Fruit fly (Drosophila melanogaster): Measurements from ENCODE around the gene Sirt4.

The Sirt4 gene

dm6 chrX:5639083-5639482 lies 26.7 kb downstream of the Sirt4 start:
- no peak for TF ChIP-seq CG17801 (GFP tag; optimal IDR thresholded peaks at IDR 0.05; ENCODE audit: partially characterized antibody)

dm6 chrX:5638588-5638987 lies 27.2 kb downstream of the Sirt4 start:
- TF ChIP-seq CG17801 (GFP tag; optimal IDR thresholded peaks at IDR 0.05; ENCODE audit: partially characterized antibody) = no peak

- TF ChIP-seq CG17801 (GFP tag; optimal IDR thresholded peaks at IDR 0.05; ENCODE audit: partially characterized antibody) = no peak
Observed at dm6 chrX:5637543-5637942, 28.2 kb downstream of the Sirt4 start.

dm6 chrX:5636529-5637099 lies 29.1 kb downstream of the Sirt4 start:
- TF ChIP-seq CG17801 (GFP tag; optimal IDR thresholded peaks at IDR 0.05; ENCODE audit: partially characterized antibody) = no peak

- no peak for TF ChIP-seq CG17801 (GFP tag; optimal IDR thresholded peaks at IDR 0.05; ENCODE audit: partially characterized antibody)
Observed at dm6 chrX:5634714-5635113, 31.0 kb downstream of the Sirt4 start.

dm6 chrX:5621893-5622803 lies 43.6 kb downstream of the Sirt4 start, which contains the start of the genes Mlc-c and Pop1:
Gene Mlc-c (minus strand): TSS chrX:5622539.
Gene Pop1 (plus strand): TSS chrX:5622648.
- peak; percentile 21 for TF ChIP-seq CG17801 (GFP tag; optimal IDR thresholded peaks at IDR 0.05; ENCODE audit: partially characterized antibody)

dm6 chrX:5618562-5618961 lies 47.2 kb downstream of the Sirt4 start, which contains the start of gene RhoGAP5A:
Gene RhoGAP5A (minus strand): TSS chrX:5618806.
- TF ChIP-seq CG17801 (GFP tag; optimal IDR thresholded peaks at IDR 0.05; ENCODE audit: partially characterized antibody) = no peak

dm6 chrX:5616270-5616669 lies 49.5 kb downstream of the Sirt4 start, which contains the start of gene CG34434:
Gene CG34434 (minus strand): TSS chrX:5616370.
- TF ChIP-seq CG17801 (GFP tag; optimal IDR thresholded peaks at IDR 0.05; ENCODE audit: partially characterized antibody) = no peak
